Worm (Caenorhabditis elegans): ENCODE results near the gene ilkp-1.

Gene ilkp-1

ce11 chrII:11035774-11036173 is 14.3 kb upstream of the ilkp-1 start, which contains the start of gene srlf-15:
srlf-15 (plus strand) TSS chrII:11036074.
- TF ChIP-seq tbx-37 (GFP tag; conservative IDR thresholded peaks at IDR 0.05) (no peak), ets-7 (tag; optimal IDR thresholded peaks at IDR 0.05) (no peak), scrt-1 (GFP tag; IDR thresholded peaks at IDR 0.05) (no peak), F13C5.2 (tag; optimal IDR thresholded peaks at IDR 0.05) (no peak), hmbx-1 (tag; optimal IDR thresholded peaks at IDR 0.05) (no peak), sea-1 (GFP tag; conservative IDR thresholded peaks at IDR 0.05) (no peak), ama-1 (optimal IDR thresholded peaks at IDR 0.05) (no peak), ceh-13 (GFP tag; optimal IDR thresholded peaks at IDR 0.05) (no peak), hmg-4 (GFP tag; optimal IDR thresholded peaks at IDR 0.05) (no peak), ceh-36 (tag; optimal IDR thresholded peaks at IDR 0.05) (no peak), hnd-1 (tag; optimal IDR thresholded peaks at IDR 0.05) (no peak)

ce11 chrII:11040140-11040539 is 9.9 kb upstream of the ilkp-1 start:
- TF ChIP-seq scrt-1 (GFP tag; IDR thresholded peaks at IDR 0.05) (0 out of 2 replicates have a peak, but pooled peaks have one; percentile 37), tra-4 (tag; optimal IDR thresholded peaks at IDR 0.05) (no peak), B0310.2 (tag; optimal IDR thresholded peaks at IDR 0.05) (no peak)

ce11 chrII:11041027-11041426 is 9.0 kb upstream of the ilkp-1 start, which contains the start of gene cey-1:
cey-1 (minus strand) TSS chrII:11041206.
- TF ChIP-seq hmg-4 (GFP tag; optimal IDR thresholded peaks at IDR 0.05) (no peak), ceh-13 (GFP tag; optimal IDR thresholded peaks at IDR 0.05) (no peak), scrt-1 (GFP tag; IDR thresholded peaks at IDR 0.05) (no peak), tra-4 (tag; optimal IDR thresholded peaks at IDR 0.05) (no peak), flt-1 (GFP tag; IDR thresholded peaks at IDR 0.05) (no peak), ceh-36 (tag; optimal IDR thresholded peaks at IDR 0.05) (no peak), hnd-1 (tag; optimal IDR thresholded peaks at IDR 0.05) (no peak), ets-7 (tag; optimal IDR thresholded peaks at IDR 0.05) (no peak), B0310.2 (tag; optimal IDR thresholded peaks at IDR 0.05) (no peak), pes-1 (GFP tag; IDR thresholded peaks at IDR 0.05) (no peak), aly-1 (tag; optimal IDR thresholded peaks at IDR 0.05) (no peak), F13C5.2 (tag; optimal IDR thresholded peaks at IDR 0.05) (no peak), sea-1 (GFP tag; conservative IDR thresholded peaks at IDR 0.05) (no peak), tbx-37 (GFP tag; conservative IDR thresholded peaks at IDR 0.05) (no peak), tbx-11 (GFP tag; IDR thresholded peaks at IDR 0.05) (no peak), hmbx-1 (tag; optimal IDR thresholded peaks at IDR 0.05) (no peak)

ce11 chrII:11041846-11042262 is 8.2 kb upstream of the ilkp-1 start:
- no peak for TF ChIP-seq tra-4 (tag; optimal IDR thresholded peaks at IDR 0.05)
- no peak for TF ChIP-seq B0310.2 (tag; optimal IDR thresholded peaks at IDR 0.05)
- TF ChIP-seq F13C5.2 (tag; optimal IDR thresholded peaks at IDR 0.05): peak; percentile 10
- peak; percentile 20 for TF ChIP-seq ama-1 (optimal IDR thresholded peaks at IDR 0.05)
- TF ChIP-seq hmg-4 (GFP tag; optimal IDR thresholded peaks at IDR 0.05): peak; percentile 37

ce11 chrII:11042878-11043331 is 7.2 kb upstream of the ilkp-1 start:
- no peak for TF ChIP-seq scrt-1 (GFP tag; IDR thresholded peaks at IDR 0.05)
- no peak for TF ChIP-seq tbx-11 (GFP tag; IDR thresholded peaks at IDR 0.05)
- no peak for TF ChIP-seq hnd-1 (tag; optimal IDR thresholded peaks at IDR 0.05)
- TF ChIP-seq aly-1 (tag; optimal IDR thresholded peaks at IDR 0.05): peak; percentile 79
- 0 out of 2 replicates have a peak, but pooled peaks have one; percentile 45 for TF ChIP-seq pes-1 (GFP tag; IDR thresholded peaks at IDR 0.05)
- peak; percentile 57 for TF ChIP-seq F13C5.2 (tag; optimal IDR thresholded peaks at IDR 0.05)
- peak; percentile 32 for TF ChIP-seq ceh-36 (tag; optimal IDR thresholded peaks at IDR 0.05)
- no peak for TF ChIP-seq sea-1 (GFP tag; conservative IDR thresholded peaks at IDR 0.05)
- no peak for TF ChIP-seq hmbx-1 (tag; optimal IDR thresholded peaks at IDR 0.05)
- TF ChIP-seq tbx-37 (GFP tag; conservative IDR thresholded peaks at IDR 0.05): 0 out of 2 replicates have a peak, but pooled peaks have one; percentile 20
- TF ChIP-seq flt-1 (GFP tag; IDR thresholded peaks at IDR 0.05): no peak
- no peak for TF ChIP-seq tra-4 (tag; optimal IDR thresholded peaks at IDR 0.05)
- TF ChIP-seq ama-1 (optimal IDR thresholded peaks at IDR 0.05): no peak
- no peak for TF ChIP-seq ceh-13 (GFP tag; optimal IDR thresholded peaks at IDR 0.05)
- TF ChIP-seq B0310.2 (tag; optimal IDR thresholded peaks at IDR 0.05): peak; percentile 55
- TF ChIP-seq hmg-4 (GFP tag; optimal IDR thresholded peaks at IDR 0.05): peak; percentile 94
- TF ChIP-seq ets-7 (tag; optimal IDR thresholded peaks at IDR 0.05): peak; percentile 5

- no peak for TF ChIP-seq F13C5.2 (tag; optimal IDR thresholded peaks at IDR 0.05)
- TF ChIP-seq hmg-4 (GFP tag; optimal IDR thresholded peaks at IDR 0.05): no peak
- TF ChIP-seq ets-7 (tag; optimal IDR thresholded peaks at IDR 0.05): no peak
- no peak for TF ChIP-seq ama-1 (optimal IDR thresholded peaks at IDR 0.05)
- no peak for TF ChIP-seq sea-1 (GFP tag; conservative IDR thresholded peaks at IDR 0.05)
- no peak for TF ChIP-seq ceh-36 (tag; optimal IDR thresholded peaks at IDR 0.05)
- TF ChIP-seq ceh-13 (GFP tag; optimal IDR thresholded peaks at IDR 0.05): no peak
- TF ChIP-seq tbx-11 (GFP tag; IDR thresholded peaks at IDR 0.05): no peak
- TF ChIP-seq tbx-37 (GFP tag; conservative IDR thresholded peaks at IDR 0.05): no peak
- no peak for TF ChIP-seq hnd-1 (tag; optimal IDR thresholded peaks at IDR 0.05)
- no peak for TF ChIP-seq aly-1 (tag; optimal IDR thresholded peaks at IDR 0.05)
- TF ChIP-seq pes-1 (GFP tag; IDR thresholded peaks at IDR 0.05): no peak
- no peak for TF ChIP-seq scrt-1 (GFP tag; IDR thresholded peaks at IDR 0.05)
These were observed 6.4 kb upstream of the ilkp-1 start for ce11 chrII:11043546-11044192.

- no peak for TF ChIP-seq F13C5.2 (tag; optimal IDR thresholded peaks at IDR 0.05)
- TF ChIP-seq ama-1 (optimal IDR thresholded peaks at IDR 0.05): no peak
- no peak for TF ChIP-seq ceh-36 (tag; optimal IDR thresholded peaks at IDR 0.05)
- TF ChIP-seq aly-1 (tag; optimal IDR thresholded peaks at IDR 0.05): peak; percentile 62
These were observed 5.9 kb upstream of the ilkp-1 start for ce11 chrII:11044193-11044568.

ce11 chrII:11045872-11046271 is 4.2 kb upstream of the ilkp-1 start, which contains the start of gene col-83:
col-83 (minus strand) TSS chrII:11045972.
- no peak for TF ChIP-seq tbx-11 (GFP tag; IDR thresholded peaks at IDR 0.05)
- TF ChIP-seq tra-4 (tag; optimal IDR thresholded peaks at IDR 0.05): no peak
- TF ChIP-seq pes-1 (GFP tag; IDR thresholded peaks at IDR 0.05): no peak
- no peak for TF ChIP-seq hmbx-1 (tag; optimal IDR thresholded peaks at IDR 0.05)
- TF ChIP-seq hnd-1 (tag; optimal IDR thresholded peaks at IDR 0.05): no peak
- no peak for TF ChIP-seq flt-1 (GFP tag; IDR thresholded peaks at IDR 0.05)
- TF ChIP-seq ceh-36 (tag; optimal IDR thresholded peaks at IDR 0.05): no peak
- TF ChIP-seq ama-1 (optimal IDR thresholded peaks at IDR 0.05): no peak
- TF ChIP-seq aly-1 (tag; optimal IDR thresholded peaks at IDR 0.05): no peak
- no peak for TF ChIP-seq scrt-1 (GFP tag; IDR thresholded peaks at IDR 0.05)
- TF ChIP-seq F13C5.2 (tag; optimal IDR thresholded peaks at IDR 0.05): no peak
- TF ChIP-seq hmg-4 (GFP tag; optimal IDR thresholded peaks at IDR 0.05): no peak
- TF ChIP-seq sea-1 (GFP tag; conservative IDR thresholded peaks at IDR 0.05): no peak
- no peak for TF ChIP-seq ceh-13 (GFP tag; optimal IDR thresholded peaks at IDR 0.05)
- no peak for TF ChIP-seq ets-7 (tag; optimal IDR thresholded peaks at IDR 0.05)
- TF ChIP-seq tbx-37 (GFP tag; conservative IDR thresholded peaks at IDR 0.05): no peak
- no peak for TF ChIP-seq B0310.2 (tag; optimal IDR thresholded peaks at IDR 0.05)

All from whole organism, early embryonic.